Worm (Caenorhabditis elegans): ENCODE measurements around the gene bra-2.
A peak's percentile ranks its signal among the peaks of the same experiment; 100 is the strongest.

Gene bra-2

DNA sequence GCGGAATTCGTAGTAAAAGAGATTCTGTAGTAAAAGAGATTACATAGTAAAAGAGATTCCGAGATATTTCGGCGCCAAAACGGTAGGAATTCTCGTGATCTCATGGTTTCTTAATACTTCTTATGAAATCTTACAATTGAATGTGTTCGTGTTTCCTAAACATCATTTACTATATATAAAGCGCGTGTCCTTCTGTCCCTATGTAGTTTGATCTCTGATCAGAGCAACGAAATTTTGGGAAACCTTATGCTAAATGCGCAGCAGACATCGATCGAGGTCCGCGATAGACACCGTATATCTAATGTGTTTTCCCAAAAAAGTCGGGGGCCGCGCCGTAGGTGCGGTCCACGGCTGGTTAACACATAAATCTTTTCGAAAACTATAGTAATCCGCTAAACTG lies 1.7 kb downstream of the bra-2 start:
- TF ChIP-seq hmg-1.2 (GFP tag; IDR thresholded peaks at IDR 0.05) = peak; percentile 31; the same call in 1 of the 2 replicates
- TF ChIP-seq snpc-1.1 (tag; optimal IDR thresholded peaks at IDR 0.05; ENCODE audit: insufficient read depth) = peak; percentile 64
- 0 out of 2 replicates have a peak, but pooled peaks have one; percentile 19 for TF ChIP-seq pbrm-1 (GFP tag; IDR thresholded peaks at IDR 0.05)
- peak; percentile 65; the same call in 1 of the 2 replicates for TF ChIP-seq attf-6 (GFP tag; IDR thresholded peaks at IDR 0.05)
- peak; percentile 30 for TF ChIP-seq snpc-4 (GFP tag; optimal IDR thresholded peaks at IDR 0.05)
- peak in 1 of 4 experiments; percentile 90 for TF ChIP-seq snpc-4 (tag; optimal IDR thresholded peaks at IDR 0.05)

- no peak for TF ChIP-seq bed-1 (GFP tag; IDR thresholded peaks at IDR 0.05)
- no peak for TF ChIP-seq lin-40 (tag; optimal IDR thresholded peaks at IDR 0.05)
- TF ChIP-seq hrde-1 (tag; optimal IDR thresholded peaks at IDR 0.05; ENCODE audit: borderline replicate concordance) = no peak
- no peak for TF ChIP-seq sea-2 (GFP tag; IDR thresholded peaks at IDR 0.05)
- no peak for TF ChIP-seq chd-7 (tag; optimal IDR thresholded peaks at IDR 0.05)
- TF ChIP-seq ztf-25 (GFP tag; IDR thresholded peaks at IDR 0.05) = no peak
- TF ChIP-seq attf-3 (GFP tag; conservative IDR thresholded peaks at IDR 0.05) = no peak
- TF ChIP-seq F33H1.4 (GFP tag; IDR thresholded peaks at IDR 0.05) = no peak
- TF ChIP-seq F22D6.2 (tag; optimal IDR thresholded peaks at IDR 0.05) = no peak
- no peak for TF ChIP-seq tbx-9 (tag; optimal IDR thresholded peaks at IDR 0.05; ENCODE audit: borderline replicate concordance)
- no peak for TF ChIP-seq lsy-27 (tag; optimal IDR thresholded peaks at IDR 0.05; ENCODE audit: borderline replicate concordance, insufficient read depth)
- TF ChIP-seq nfyb-1 (GFP tag; IDR thresholded peaks at IDR 0.05) = no peak
- no peak for TF ChIP-seq F57A8.1 (GFP tag; optimal IDR thresholded peaks at IDR 0.05)
- no peak for TF ChIP-seq ama-1 (optimal IDR thresholded peaks at IDR 0.05)
- no peak for TF ChIP-seq ama-1 (GFP tag; optimal IDR thresholded peaks at IDR 0.05)
- TF ChIP-seq lin-35 (GFP tag; optimal IDR thresholded peaks at IDR 0.05) = no peak
- no peak for TF ChIP-seq repo-1 (tag; optimal IDR thresholded peaks at IDR 0.05)
- no peak for TF ChIP-seq attf-6 (GFP tag; IDR thresholded peaks at IDR 0.05)
Measured at ce11 chrIII:916897-917296, 5.8 kb downstream of the bra-2 start, which contains the start of gene idpp-13. idpp-13 (minus strand) TSS chrIII:916997.

DNA sequence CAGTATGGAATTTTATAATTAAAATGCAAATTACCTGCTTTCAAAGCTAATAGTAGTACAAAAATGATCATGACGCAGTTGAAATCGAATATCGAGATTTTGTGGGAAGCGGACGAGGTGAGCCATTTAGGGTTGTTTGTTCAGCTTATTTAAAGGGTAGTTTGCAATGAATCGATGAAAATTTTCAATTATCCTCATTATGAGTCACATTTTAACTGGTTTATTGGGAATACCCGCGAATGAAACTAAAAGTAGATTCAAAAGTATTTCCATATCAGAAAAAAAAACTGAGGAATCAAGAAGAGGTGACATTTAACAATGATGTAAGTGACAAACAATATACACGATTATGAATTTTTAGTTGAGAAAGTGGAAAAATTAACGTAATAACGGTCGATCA lies 8.3 kb downstream of the bra-2 start, which contains the start of gene F23H11.7:
TSS of gene F23H11.7 (minus strand) at position 101 of the 400 bp plus-strand sequence.
- no peak for TF ChIP-seq ceh-100 (GFP tag; IDR thresholded peaks at IDR 0.05)

- TF ChIP-seq nhr-179 (tag; optimal IDR thresholded peaks at IDR 0.05) = no peak
- TF ChIP-seq K12H6.12 (tag; optimal IDR thresholded peaks at IDR 0.05) = no peak
- TF ChIP-seq sea-2 (GFP tag; IDR thresholded peaks at IDR 0.05) = no peak
- TF ChIP-seq cebp-2 (GFP tag; IDR thresholded peaks at IDR 0.05) = no peak
- TF ChIP-seq ceh-58 (GFP tag; IDR thresholded peaks at IDR 0.05) = no peak
- TF ChIP-seq ztf-26 (tag; optimal IDR thresholded peaks at IDR 0.05) = no peak
- no peak for TF ChIP-seq F55B11.4 (tag; optimal IDR thresholded peaks at IDR 0.05; ENCODE audit: borderline replicate concordance, insufficient read depth)
- TF ChIP-seq Y56A3A.18 (GFP tag; IDR thresholded peaks at IDR 0.05) = no peak
- TF ChIP-seq Y53F4B.3 (GFP tag; IDR thresholded peaks at IDR 0.05) = no peak
- TF ChIP-seq lsl-1 (GFP tag; optimal IDR thresholded peaks at IDR 0.05) = no peak
- no peak for TF ChIP-seq F37B4.10 (GFP tag; IDR thresholded peaks at IDR 0.05)
- TF ChIP-seq snpc-3.4 (tag; optimal IDR thresholded peaks at IDR 0.05) = no peak
- no peak for TF ChIP-seq F10E7.11 (tag; optimal IDR thresholded peaks at IDR 0.05)
- TF ChIP-seq T07F8.4 (tag; optimal IDR thresholded peaks at IDR 0.05) = no peak
- TF ChIP-seq B0336.3 (GFP tag; IDR thresholded peaks at IDR 0.05) = no peak
- no peak for TF ChIP-seq fkh-3 (tag; optimal IDR thresholded peaks at IDR 0.05)
Measured at ce11 chrIII:926216-926615, 15.2 kb downstream of the bra-2 start, which contains the start of gene pef-1. pef-1 (minus strand) TSS chrIII:926316.
